Worm (Caenorhabditis elegans) whole organism, L2 larva: ENCODE results near the gene tbc-19.
A peak's percentile ranks its signal among the peaks of the same experiment; 100 is the strongest.

Experiments
- C34F6.9 ChIP-seq: fragments of 150-350 bp; optimal IDR thresholded peaks from 2 replicates; lab custom pipeline; 2014; ENCODE audit warnings: missing biosample characterization, missing genetic modification characterization
- F13H6.1 ChIP-seq: sonication (generic microtip); optimal IDR thresholded peaks from 2 replicates; lab custom pipeline; 2016; ENCODE audit warnings: missing genetic modification characterization, missing compliant biosample characterization
- R02D3.7 ChIP-seq: fragments of 150-350 bp; optimal IDR thresholded peaks from 2 replicates; lab custom pipeline; 2014; ENCODE audit warnings: missing biosample characterization, missing genetic modification characterization
- Y55F3AM.14 ChIP-seq: fragments of 200-800 bp; sonication (Bioruptor generic); optimal IDR thresholded peaks from 2 replicates; lab custom pipeline; 2018; ENCODE audit warnings: mild to moderate bottlenecking, missing genetic modification characterization, missing compliant biosample characterization
- ZK546.5 ChIP-seq: sonication (generic microtip); optimal IDR thresholded peaks from 2 replicates; lab custom pipeline; 2017; ENCODE audit warnings: missing biosample characterization, missing genetic modification characterization
- alr-1 ChIP-seq: fragments of 150-350 bp; optimal IDR thresholded peaks from 2 replicates; lab custom pipeline; 2014; ENCODE audit warnings: missing biosample characterization, missing genetic modification characterization
- aly-2 ChIP-seq: fragments of 150-350 bp; optimal IDR thresholded peaks from 2 replicates; lab custom pipeline; 2014; ENCODE audit warnings: missing biosample characterization, missing genetic modification characterization
- ama-1 ChIP-seq: fragments of 150-350 bp; optimal IDR thresholded peaks from 2 replicates; lab custom pipeline; 2018; ENCODE audit warnings: inconsistent platforms
- blmp-1 ChIP-seq: sonication (generic microtip); optimal IDR thresholded peaks from 2 replicates; lab custom pipeline; 2017; ENCODE audit warnings: missing genetic modification characterization, mild to moderate bottlenecking, missing compliant biosample characterization, antibody characterized with exemption, moderate library complexity; ENCODE audit not compliant: insufficient read depth
- ceh-16 ChIP-seq: fragments of 150-350 bp; optimal IDR thresholded peaks from 2 replicates; lab custom pipeline; 2014; ENCODE audit warnings: missing biosample characterization, missing genetic modification characterization
- ceh-82 ChIP-seq: fragments of 150-350 bp; optimal IDR thresholded peaks from 2 replicates; lab custom pipeline; 2014; ENCODE audit warnings: missing biosample characterization, missing genetic modification characterization
- crh-2 ChIP-seq: sonication (generic microtip); optimal IDR thresholded peaks from 2 replicates; lab custom pipeline; 2017; ENCODE audit warnings: missing biosample characterization, missing genetic modification characterization
- dmd-4 ChIP-seq: sonication (generic microtip); optimal IDR thresholded peaks from 2 replicates; lab custom pipeline; 2017; ENCODE audit warnings: missing biosample characterization, missing genetic modification characterization
- egl-27 ChIP-seq: sonication (generic microtip); optimal IDR thresholded peaks from 3 replicates; lab custom pipeline; 2017; ENCODE audit warnings: missing biosample characterization, missing genetic modification reagents, missing genetic modification characterization
- elt-1 ChIP-seq: fragments of 150-350 bp; optimal IDR thresholded peaks from 2 replicates; lab custom pipeline; 2014; ENCODE audit warnings: missing biosample characterization, missing genetic modification characterization
- elt-3 ChIP-seq: sonication (generic microtip); optimal IDR thresholded peaks from 2 replicates; lab custom pipeline; 2017; ENCODE audit warnings: missing biosample characterization, missing genetic modification characterization
- fos-1 ChIP-seq: fragments of 150-350 bp; optimal IDR thresholded peaks from 2 replicates; lab custom pipeline; 2014; ENCODE audit warnings: missing biosample characterization, missing genetic modification characterization
- gmeb-1 ChIP-seq: fragments of 150-350 bp; optimal IDR thresholded peaks from 2 replicates; lab custom pipeline; 2014; ENCODE audit warnings: missing biosample characterization, missing genetic modification characterization
- lin-11 ChIP-seq: fragments of 150-350 bp; sonication (generic microtip); optimal IDR thresholded peaks from 2 replicates; lab custom pipeline; 2014; ENCODE audit warnings: missing biosample characterization, missing genetic modification characterization, inconsistent platforms, mixed read lengths
- lin-13 ChIP-seq: fragments of 150-350 bp; optimal IDR thresholded peaks from 2 replicates; lab custom pipeline; 2014; ENCODE audit warnings: missing biosample characterization, missing genetic modification reagents, missing genetic modification characterization
- lin-39 ChIP-seq: fragments of 150-350 bp; optimal IDR thresholded peaks from 2 replicates; lab custom pipeline; 2014; ENCODE audit warnings: missing biosample characterization, missing genetic modification reagents, missing genetic modification characterization
- lsy-2 ChIP-seq, 2 experiments: fragments of 150-350 bp in 1 of 2; sonication (generic microtip) in 1 of 2; optimal IDR thresholded peaks; 2 replicates each; lab custom pipeline; 2014 to 2017; ENCODE audit warnings: missing biosample characterization in 2 of 2, missing genetic modification characterization in 2 of 2
- mab-5 ChIP-seq: fragments of 150-350 bp; optimal IDR thresholded peaks from 2 replicates; lab custom pipeline; 2014; ENCODE audit warnings: missing biosample characterization, missing genetic modification characterization
- mbf-1 ChIP-seq: sonication (generic microtip); optimal IDR thresholded peaks from 2 replicates; lab custom pipeline; 2017; ENCODE audit warnings: missing biosample characterization, missing genetic modification characterization
- mdl-1 ChIP-seq, 2 experiments: fragments of 150-350 bp in 1 of 2; sonication (generic microtip) in 1 of 2; optimal IDR thresholded peaks; 2 replicates each; lab custom pipeline; 2017; ENCODE audit warnings: missing biosample characterization in 2 of 2, missing genetic modification characterization in 2 of 2
- nhr-10 ChIP-seq: sonication (generic microtip); optimal IDR thresholded peaks from 2 replicates; lab custom pipeline; 2017; ENCODE audit warnings: missing biosample characterization, missing genetic modification characterization
- nhr-11 ChIP-seq: fragments of 150-350 bp; optimal IDR thresholded peaks from 2 replicates; lab custom pipeline; 2014; ENCODE audit warnings: missing biosample characterization, missing genetic modification characterization
- nhr-12 ChIP-seq: fragments of 150-350 bp; optimal IDR thresholded peaks from 2 replicates; lab custom pipeline; 2014; ENCODE audit warnings: missing biosample characterization, missing genetic modification characterization
- nhr-129 ChIP-seq: fragments of 150-350 bp; optimal IDR thresholded peaks from 2 replicates; lab custom pipeline; 2014; ENCODE audit warnings: missing biosample characterization, missing genetic modification characterization
- nhr-21 ChIP-seq: fragments of 150-350 bp; optimal IDR thresholded peaks from 2 replicates; lab custom pipeline; 2014; ENCODE audit warnings: missing biosample characterization, missing genetic modification characterization
- nhr-23 ChIP-seq: fragments of 150-350 bp; optimal IDR thresholded peaks from 2 replicates; lab custom pipeline; 2014; ENCODE audit warnings: missing biosample characterization, missing genetic modification reagents, missing genetic modification characterization
- nhr-237 ChIP-seq: fragments of 150-350 bp; optimal IDR thresholded peaks from 2 replicates; lab custom pipeline; 2014; ENCODE audit warnings: missing biosample characterization, missing genetic modification characterization
- nhr-25 ChIP-seq: fragments of 150-350 bp; sonication (generic microtip); optimal IDR thresholded peaks from 3 replicates; lab custom pipeline; 2014; ENCODE audit warnings: missing biosample characterization, missing genetic modification characterization
- nhr-6 ChIP-seq: fragments of 150-350 bp; optimal IDR thresholded peaks from 2 replicates; lab custom pipeline; 2014; ENCODE audit warnings: missing biosample characterization, missing genetic modification characterization
- nhr-77 ChIP-seq: fragments of 150-350 bp; optimal IDR thresholded peaks from 2 replicates; lab custom pipeline; 2014; ENCODE audit warnings: missing biosample characterization, missing genetic modification characterization
- peb-1 ChIP-seq: fragments of 150-350 bp; optimal IDR thresholded peaks from 2 replicates; lab custom pipeline; 2014; ENCODE audit warnings: missing biosample characterization, missing genetic modification characterization
- sem-4 ChIP-seq: fragments of 150-350 bp; optimal IDR thresholded peaks from 2 replicates; lab custom pipeline; 2014; ENCODE audit warnings: missing biosample characterization, missing genetic modification reagents, missing genetic modification characterization
- skn-1 ChIP-seq: sonication (generic microtip); optimal IDR thresholded peaks from 2 replicates; lab custom pipeline; 2017; ENCODE audit warnings: missing biosample characterization, missing genetic modification characterization
- sma-3 ChIP-seq: sonication (generic microtip); optimal IDR thresholded peaks from 2 replicates; lab custom pipeline; 2016; ENCODE audit warnings: missing genetic modification reagents, missing genetic modification characterization, missing compliant biosample characterization
- sma-9 ChIP-seq, 2 experiments: fragments of 150-350 bp in 1 of 2; sonication (generic microtip) in 1 of 2; optimal IDR thresholded peaks; 2 replicates each; lab custom pipeline; 2014 to 2016; ENCODE audit warnings: missing genetic modification characterization in 2 of 2, mild to moderate bottlenecking in 1 of 2, missing biosample characterization in 1 of 2, missing compliant biosample characterization in 1 of 2, missing genetic modification reagents in 1 of 2, moderate library complexity in 1 of 2
- snpc-4 ChIP-seq: fragments of 150-350 bp; optimal IDR thresholded peaks from 2 replicates; lab custom pipeline; 2014; ENCODE audit warnings: missing biosample characterization, missing genetic modification characterization
- unc-39 ChIP-seq: fragments of 150-350 bp; optimal IDR thresholded peaks from 2 replicates; lab custom pipeline; 2014; ENCODE audit warnings: missing biosample characterization, missing genetic modification characterization
- unc-55 ChIP-seq: fragments of 150-350 bp; sonication (generic microtip); optimal IDR thresholded peaks from 3 replicates; lab custom pipeline; 2014; ENCODE audit warnings: missing biosample characterization, missing genetic modification reagents, missing genetic modification characterization
- unc-62 ChIP-seq: fragments of 150-350 bp; optimal IDR thresholded peaks from 2 replicates; lab custom pipeline; 2014; ENCODE audit warnings: missing biosample characterization, missing genetic modification reagents, missing genetic modification characterization
- zag-1 ChIP-seq: fragments of 150-350 bp; optimal IDR thresholded peaks from 2 replicates; lab custom pipeline; 2014; ENCODE audit warnings: missing biosample characterization, missing genetic modification characterization
- ztf-1 ChIP-seq: fragments of 200-800 bp; sonication (Bioruptor generic); conservative IDR thresholded peaks from 2 replicates; pipeline ENCODE4 v1.3.6; 2022; ENCODE audit warnings: missing genetic modification characterization, missing compliant biosample characterization
- ztf-11 ChIP-seq: sonication (generic microtip); optimal IDR thresholded peaks from 2 replicates; lab custom pipeline; 2017; ENCODE audit warnings: missing biosample characterization, missing genetic modification characterization
- ztf-4 ChIP-seq: fragments of 150-350 bp; optimal IDR thresholded peaks from 2 replicates; lab custom pipeline; 2014; ENCODE audit warnings: missing biosample characterization, missing genetic modification characterization

Gene tbc-19

DNA sequence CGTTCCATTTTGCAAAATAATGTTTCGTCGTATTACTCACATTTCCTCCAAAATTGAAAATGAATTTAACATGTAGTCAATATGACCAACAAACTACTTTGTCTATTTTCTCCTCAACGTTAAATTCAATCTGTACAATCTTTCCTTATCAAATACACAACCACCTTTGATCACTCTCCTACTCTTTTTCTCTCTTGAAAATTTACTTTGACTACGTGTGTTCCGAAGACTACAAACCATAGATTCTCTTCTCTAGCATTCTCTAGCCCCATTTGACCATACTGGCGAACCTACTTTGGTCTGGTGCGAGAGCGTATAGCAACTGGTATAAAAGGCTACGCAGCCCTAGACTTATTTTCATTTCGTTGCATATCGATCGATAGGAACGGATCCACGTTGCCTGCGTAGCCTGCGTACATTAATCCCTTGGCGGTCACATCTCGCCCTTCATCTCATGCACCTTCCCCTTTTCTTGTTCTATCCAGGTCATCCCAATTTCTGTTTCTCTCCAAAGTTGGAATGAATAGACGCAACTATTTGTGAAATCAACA lies 12.0 kb downstream of the tbc-19 start:
- TF ChIP-seq ZK546.5 (tag; lab: Kevin White, UChicago) (no peak), blmp-1 (tag; lab: Kevin White, UChicago) (no peak), nhr-23 (tag; lab: Kevin White, UChicago) (no peak), nhr-129 (tag; lab: Kevin White, UChicago) (peak; percentile 3), sma-9 (GFP tag; optimal IDR thresholded peaks at IDR 0.05; lab: Kevin White, UChicago) (peak; percentile 65), sma-9 (tag; optimal IDR thresholded peaks at IDR 0.05; lab: Kevin White, UChicago) (no peak), crh-2 (tag; lab: Kevin White, UChicago) (peak; percentile 60), fos-1 (tag; lab: Kevin White, UChicago) (peak; percentile 55), sma-3 (GFP tag; lab: Kevin White, UChicago) (peak; percentile 33), mab-5 (tag; lab: Kevin White, UChicago) (no peak), nhr-25 (peak; percentile 32)

DNA sequence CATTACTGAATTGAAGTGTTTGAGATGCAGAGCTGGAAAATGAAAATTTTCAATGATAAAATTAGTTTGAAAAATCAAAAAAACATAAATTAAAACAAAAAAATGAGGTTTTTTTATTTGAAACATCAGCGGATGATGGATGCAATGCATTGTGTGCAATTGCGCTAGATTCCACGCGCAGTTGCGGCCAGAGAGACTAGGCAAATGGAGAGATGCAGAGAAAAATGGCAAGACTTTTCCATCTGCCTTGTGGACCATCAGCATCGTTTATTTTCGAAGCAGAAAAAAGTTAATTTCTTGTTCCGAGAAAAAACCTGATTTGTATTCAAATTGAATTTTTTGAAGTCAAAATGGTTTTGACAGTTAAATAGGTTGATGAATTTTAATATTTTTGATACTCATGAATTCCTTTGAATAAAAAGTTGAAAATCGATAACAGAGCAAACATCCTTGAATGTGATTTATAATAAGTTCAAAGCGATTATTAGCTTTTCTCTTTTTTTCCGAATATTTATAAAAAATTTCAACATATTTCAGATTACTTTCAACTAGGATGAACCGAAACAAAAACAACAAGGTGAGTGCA lies 16.4 kb downstream of the tbc-19 start, which contains the start of the genes C31E10.5 and C31E10.6:
Gene C31E10.5 (minus strand): TSS at position 32 of the 586 bp plus-strand sequence.
Gene C31E10.6 (plus strand): TSS at position 536 of the 586 bp plus-strand sequence.
- TF ChIP-seq mbf-1 (tag; lab: Kevin White, UChicago), result no peak
- peak; percentile 45 for TF ChIP-seq crh-2 (tag; lab: Kevin White, UChicago)
- no peak for TF ChIP-seq alr-1
- no peak for TF ChIP-seq R02D3.7
- TF ChIP-seq aly-2 (tag; lab: Kevin White, UChicago), result no peak
- no peak for TF ChIP-seq ZK546.5 (tag; lab: Kevin White, UChicago)
- no peak for TF ChIP-seq nhr-10 (tag; lab: Kevin White, UChicago)
- no peak for TF ChIP-seq nhr-77
- TF ChIP-seq Y55F3AM.14 (GFP tag; lab: Kevin White, UChicago), result no peak
- TF ChIP-seq elt-3 (tag; lab: Kevin White, UChicago), result no peak
- TF ChIP-seq fos-1 (tag; lab: Kevin White, UChicago), result peak; percentile 34
- no peak for TF ChIP-seq nhr-11 (tag; lab: Kevin White, UChicago)
- peak in 1 of 2 experiments; percentile 7 for TF ChIP-seq mdl-1 (tag; optimal IDR thresholded peaks at IDR 0.05; lab: Kevin White, UChicago)
- no peak for TF ChIP-seq zag-1 (tag; lab: Kevin White, UChicago)
- TF ChIP-seq ama-1, result no peak
- TF ChIP-seq elt-1 (tag; lab: Kevin White, UChicago), result no peak
- no peak for TF ChIP-seq nhr-12 (tag; lab: Kevin White, UChicago)
- TF ChIP-seq snpc-4 (tag; lab: Kevin White, UChicago), result no peak
- peak; percentile 14 for TF ChIP-seq nhr-21
- TF ChIP-seq ceh-16, result no peak
- no peak for TF ChIP-seq unc-39 (tag; lab: Kevin White, UChicago)
- peak; percentile 46 for TF ChIP-seq gmeb-1 (tag; lab: Kevin White, UChicago)
- peak; percentile 26 for TF ChIP-seq sem-4
- TF ChIP-seq ztf-1 (GFP tag; lab: Robert Waterston, UW), result no peak
- TF ChIP-seq nhr-25, result no peak
- no peak for TF ChIP-seq unc-62
- TF ChIP-seq lin-39 (tag; lab: Kevin White, UChicago), result no peak
- peak in 1 of 2 experiments; percentile 32 for TF ChIP-seq lsy-2 (tag; optimal IDR thresholded peaks at IDR 0.05; lab: Kevin White, UChicago)
- no peak for TF ChIP-seq dmd-4
- peak; percentile 49 for TF ChIP-seq lin-13 (GFP tag; lab: Kevin White, UChicago)
- TF ChIP-seq C34F6.9 (tag; lab: Kevin White, UChicago), result peak; percentile 66
- no peak for TF ChIP-seq nhr-6 (tag; lab: Kevin White, UChicago)
- TF ChIP-seq skn-1 (tag; lab: Kevin White, UChicago), result no peak
- no peak for TF ChIP-seq ztf-11 (tag; lab: Kevin White, UChicago)
- TF ChIP-seq sma-3 (GFP tag; lab: Kevin White, UChicago), result peak; percentile 19
- TF ChIP-seq unc-55 (GFP tag; lab: Kevin White, UChicago), result peak; percentile 71
- TF ChIP-seq nhr-237 (tag; lab: Kevin White, UChicago), result no peak
- no peak for TF ChIP-seq mab-5 (tag; lab: Kevin White, UChicago)
- no peak for TF ChIP-seq blmp-1 (tag; lab: Kevin White, UChicago)
- no peak for TF ChIP-seq peb-1 (tag; lab: Kevin White, UChicago)
- peak; percentile 60 for TF ChIP-seq F13H6.1 (tag; lab: Kevin White, UChicago)
- no peak for TF ChIP-seq lin-11
- no peak for TF ChIP-seq ceh-82 (tag; lab: Kevin White, UChicago)
- peak; percentile 61 for TF ChIP-seq nhr-129 (tag; lab: Kevin White, UChicago)
- no peak for TF ChIP-seq nhr-23 (tag; lab: Kevin White, UChicago)
- no peak for TF ChIP-seq egl-27
- no peak for TF ChIP-seq sma-9 (GFP tag; optimal IDR thresholded peaks at IDR 0.05; lab: Kevin White, UChicago)
- TF ChIP-seq sma-9 (tag; optimal IDR thresholded peaks at IDR 0.05; lab: Kevin White, UChicago), result no peak
- TF ChIP-seq ztf-4 (tag; lab: Kevin White, UChicago), result no peak
